Worm (Caenorhabditis elegans): ENCODE measurements around the gene taf-6.1.

Gene taf-6.1

ce11 chrII:1102209-1102608 is 25.6 kb upstream of the taf-6.1 start:
- TF ChIP-seq peb-1 (tag; optimal IDR thresholded peaks at IDR 0.05) = no peak

- TF ChIP-seq fos-1 (tag; optimal IDR thresholded peaks at IDR 0.05) (peak; percentile 100), F13H6.1 (tag; optimal IDR thresholded peaks at IDR 0.05) (peak; percentile 25), elt-1 (tag; optimal IDR thresholded peaks at IDR 0.05) (no peak), ceh-82 (tag; optimal IDR thresholded peaks at IDR 0.05) (no peak), sma-3 (GFP tag; optimal IDR thresholded peaks at IDR 0.05) (peak; percentile 63), crh-2 (tag; optimal IDR thresholded peaks at IDR 0.05) (peak; percentile 43), alr-1 (tag; optimal IDR thresholded peaks at IDR 0.05) (no peak), snpc-4 (tag; optimal IDR thresholded peaks at IDR 0.05) (no peak), egl-27 (tag; optimal IDR thresholded peaks at IDR 0.05) (peak; percentile 58), sma-9 (GFP tag; optimal IDR thresholded peaks at IDR 0.05) (peak; percentile 88), sma-9 (tag; optimal IDR thresholded peaks at IDR 0.05) (no peak), lin-13 (GFP tag; optimal IDR thresholded peaks at IDR 0.05) (no peak), gmeb-1 (tag; optimal IDR thresholded peaks at IDR 0.05) (peak; percentile 62), nhr-21 (tag; optimal IDR thresholded peaks at IDR 0.05) (no peak), mbf-1 (tag; optimal IDR thresholded peaks at IDR 0.05) (no peak), ztf-1 (GFP tag; conservative IDR thresholded peaks at IDR 0.05) (no peak)
Observed at ce11 chrII:1103484-1104100, 24.2 kb upstream of the taf-6.1 start.

- TF ChIP-seq zag-1 (tag; optimal IDR thresholded peaks at IDR 0.05) (no peak), peb-1 (tag; optimal IDR thresholded peaks at IDR 0.05) (no peak), nhr-23 (tag; optimal IDR thresholded peaks at IDR 0.05) (no peak), blmp-1 (tag; optimal IDR thresholded peaks at IDR 0.05; ENCODE audit: insufficient read depth) (no peak), lin-11 (tag; optimal IDR thresholded peaks at IDR 0.05) (no peak), lin-13 (GFP tag; optimal IDR thresholded peaks at IDR 0.05) (no peak), lin-39 (tag; optimal IDR thresholded peaks at IDR 0.05) (no peak), lsy-2 (tag; optimal IDR thresholded peaks at IDR 0.05) (no peak), ceh-16 (tag; optimal IDR thresholded peaks at IDR 0.05) (no peak), nhr-12 (tag; optimal IDR thresholded peaks at IDR 0.05) (no peak), egl-27 (tag; optimal IDR thresholded peaks at IDR 0.05) (no peak), unc-39 (tag; optimal IDR thresholded peaks at IDR 0.05) (no peak), elt-1 (tag; optimal IDR thresholded peaks at IDR 0.05) (no peak), fos-1 (tag; optimal IDR thresholded peaks at IDR 0.05) (no peak), sma-9 (GFP tag; optimal IDR thresholded peaks at IDR 0.05) (no peak), sma-9 (tag; optimal IDR thresholded peaks at IDR 0.05) (no peak), dmd-4 (tag; optimal IDR thresholded peaks at IDR 0.05) (no peak), alr-1 (tag; optimal IDR thresholded peaks at IDR 0.05) (no peak)
Observed at ce11 chrII:1104409-1104808, 23.4 kb upstream of the taf-6.1 start, which contains the start of gene T13B5.9. Gene T13B5.9 (minus strand): TSS chrII:1104509.

DNA sequence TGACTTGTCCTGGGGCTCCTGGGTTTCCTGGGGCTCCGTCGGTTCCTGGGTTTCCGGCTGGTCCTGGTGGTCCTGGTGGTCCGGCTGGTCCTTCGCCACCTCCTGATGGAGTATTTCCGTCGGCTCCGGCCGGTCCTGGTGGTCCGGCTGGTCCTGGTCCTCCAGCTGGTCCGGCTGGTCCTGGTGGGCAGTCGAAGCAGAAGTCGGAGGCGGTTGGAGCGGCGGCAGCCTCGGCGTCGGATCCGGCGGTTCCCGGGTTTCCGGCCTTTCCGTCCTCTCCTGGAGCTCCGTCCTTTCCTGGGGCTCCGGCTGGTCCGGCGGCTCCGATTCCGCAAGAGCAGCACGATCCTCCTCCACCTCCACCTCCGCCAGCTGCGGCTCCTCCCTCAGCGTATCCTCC is 22.5 kb upstream of the taf-6.1 start:
- TF ChIP-seq nhr-77 (tag; optimal IDR thresholded peaks at IDR 0.05) = no peak
- no peak for TF ChIP-seq alr-1 (tag; optimal IDR thresholded peaks at IDR 0.05)

DNA sequence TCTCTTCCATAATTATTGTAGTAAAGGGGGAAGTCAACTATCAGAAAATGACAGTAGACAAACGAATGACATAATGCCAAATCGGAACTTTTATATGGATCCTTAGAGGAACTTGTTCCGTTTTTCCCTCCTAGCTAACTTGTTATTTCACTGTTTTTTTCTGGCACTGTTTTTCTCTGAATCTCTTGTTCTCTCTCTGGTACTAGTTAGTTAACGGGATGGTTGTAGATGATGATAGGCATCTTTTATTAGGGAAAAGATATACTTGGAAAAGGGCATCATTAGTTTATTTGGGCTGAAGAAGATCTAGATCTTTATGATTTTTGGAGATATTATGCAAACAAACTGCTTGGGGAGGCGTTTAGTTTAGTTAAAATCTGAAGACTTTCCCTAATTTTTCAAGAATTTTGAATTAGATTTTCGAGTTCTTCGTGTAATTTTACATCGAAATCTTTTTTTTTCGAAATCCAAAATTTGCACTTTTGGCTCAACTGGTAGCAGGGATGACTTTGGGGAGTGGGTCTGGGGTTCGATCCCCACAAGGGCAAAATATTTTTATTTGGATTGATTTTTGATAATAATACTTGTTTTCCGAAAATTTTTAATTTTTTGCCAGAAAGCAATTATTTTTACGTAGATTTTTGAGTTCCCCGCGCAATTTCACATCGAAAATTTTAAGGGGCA is 20.7 kb upstream of the taf-6.1 start, which contains the start of gene col-40:
Gene col-40 (minus strand): TSS at position 51 of the 684 bp plus-strand sequence.
- no peak for TF ChIP-seq peb-1 (tag; optimal IDR thresholded peaks at IDR 0.05)
- no peak for TF ChIP-seq nhr-12 (tag; optimal IDR thresholded peaks at IDR 0.05)
- TF ChIP-seq egl-27 (tag; optimal IDR thresholded peaks at IDR 0.05) = no peak
- no peak for TF ChIP-seq lsy-2 (tag; optimal IDR thresholded peaks at IDR 0.05)
- no peak for TF ChIP-seq zag-1 (tag; optimal IDR thresholded peaks at IDR 0.05)
- TF ChIP-seq fos-1 (tag; optimal IDR thresholded peaks at IDR 0.05) = no peak

- TF ChIP-seq fos-1 (tag; optimal IDR thresholded peaks at IDR 0.05) (no peak), sma-3 (GFP tag; optimal IDR thresholded peaks at IDR 0.05) (peak; percentile 9), ZK546.5 (tag; optimal IDR thresholded peaks at IDR 0.05) (no peak), ztf-11 (tag; optimal IDR thresholded peaks at IDR 0.05) (no peak)
Observed at ce11 chrII:1110901-1111300, 16.9 kb upstream of the taf-6.1 start, which contains the start of gene lips-11. Gene lips-11 (minus strand): TSS chrII:1111001.

All from whole organism, L2 larva.